Fruit fly (Drosophila melanogaster): ENCODE measurements around the gene ncd.

Gene ncd

dm6 chr3R:29841293-29841791, 34.4 kb upstream of the ncd start, which contains the start of gene Cad99C (continued):
- TF ChIP-seq sug (tag; optimal IDR thresholded peaks at IDR 0.05) (no peak), vvl (GFP tag; IDR thresholded peaks at IDR 0.05) (peak; percentile 66), CG17829 (tag; optimal IDR thresholded peaks at IDR 0.05) (peak; percentile 14), Fer1 (GFP tag; optimal IDR thresholded peaks at IDR 0.05) (no peak), lola (GFP tag; optimal IDR thresholded peaks at IDR 0.05) (no peak), CG31365 (tag; optimal IDR thresholded peaks at IDR 0.05) (no peak), z (GFP tag; IDR thresholded peaks at IDR 0.05) (peak; percentile 49; the same call in 1 of the 3 replicates), slbo (GFP tag; IDR thresholded peaks at IDR 0.05) (peak; percentile 16; the same call in 1 of the 2 replicates), NC2α (GFP tag; optimal IDR thresholded peaks at IDR 0.05) (peak; percentile 11), row (GFP tag; IDR thresholded peaks at IDR 0.05) (0 out of 3 replicates have a peak, but pooled peaks have one; percentile 8), pfk (GFP tag; optimal IDR thresholded peaks at IDR 0.05) (peak; percentile 92)

- TF ChIP-seq gro (GFP tag; optimal IDR thresholded peaks at IDR 0.05) (no peak), CG11696 (GFP tag; IDR thresholded peaks at IDR 0.05) (no peak), Oaz (GFP tag; IDR thresholded peaks at IDR 0.05) (no peak), wor (GFP tag; IDR thresholded peaks at IDR 0.05) (no peak), Camta (GFP tag; optimal IDR thresholded peaks at IDR 0.05) (no peak), CG7987 (GFP tag; optimal IDR thresholded peaks at IDR 0.05) (no peak), CG10654 (GFP tag; optimal IDR thresholded peaks at IDR 0.05) (no peak)
Measured at dm6 chr3R:29839707-29840311, 32.9 kb upstream of the ncd start.

dm6 chr3R:29838751-29839150, 31.8 kb upstream of the ncd start:
- no peak for TF ChIP-seq Taf1 (GFP tag; IDR thresholded peaks at IDR 0.05)
- no peak for TF ChIP-seq Kr (GFP tag; optimal IDR thresholded peaks at IDR 0.05)
- TF ChIP-seq CG10979 (tag; optimal IDR thresholded peaks at IDR 0.05) = peak; percentile 0

- peak; percentile 59 for TF ChIP-seq Drgx (GFP tag; IDR thresholded peaks at IDR 0.05)
- TF ChIP-seq vvl (GFP tag; IDR thresholded peaks at IDR 0.05) = peak; percentile 56; the same call in 1 of the 2 replicates
- no peak for TF ChIP-seq yki (optimal IDR thresholded peaks at IDR 0.05)
Measured at dm6 chr3R:29837771-29838170, 30.8 kb upstream of the ncd start.

- no peak for TF ChIP-seq emc (GFP tag; optimal IDR thresholded peaks at IDR 0.05)
- TF ChIP-seq zfh2 (GFP tag; optimal IDR thresholded peaks at IDR 0.05) = no peak
- TF ChIP-seq Usf (GFP tag; optimal IDR thresholded peaks at IDR 0.05) = no peak
- TF ChIP-seq odd (GFP tag; optimal IDR thresholded peaks at IDR 0.05) = no peak
- TF ChIP-seq chinmo (GFP tag; IDR thresholded peaks at IDR 0.05; ENCODE audit: partially characterized antibody) = no peak
- TF ChIP-seq ro (GFP tag; IDR thresholded peaks at IDR 0.05) = no peak
- TF ChIP-seq CG17829 (tag; optimal IDR thresholded peaks at IDR 0.05) = no peak
- TF ChIP-seq sim (GFP tag; IDR thresholded peaks at IDR 0.05) = no peak
- TF ChIP-seq MBD-R2 (GFP tag; IDR thresholded peaks at IDR 0.05) = no peak
- no peak for TF ChIP-seq Fer1 (GFP tag; optimal IDR thresholded peaks at IDR 0.05)
Measured at dm6 chr3R:29836188-29836587, 29.3 kb upstream of the ncd start, which contains the start of gene CG42592. CG42592 (minus strand) TSS chr3R:29836288.

dm6 chr3R:29835710-29836049, 28.8 kb upstream of the ncd start, which contains the start of gene Prtl99C:
Prtl99C (plus strand) TSS chr3R:29835950.
- TF ChIP-seq kah (GFP tag; optimal IDR thresholded peaks at IDR 0.05) (no peak), CG6683 (GFP tag; optimal IDR thresholded peaks at IDR 0.05) (no peak), ac (GFP tag; optimal IDR thresholded peaks at IDR 0.05) (no peak), CG17912 (GFP tag; optimal IDR thresholded peaks at IDR 0.05) (no peak), H2.0 (GFP tag; IDR thresholded peaks at IDR 0.05) (no peak), bbx (GFP tag; IDR thresholded peaks at IDR 0.05; ENCODE audit: partially characterized antibody) (no peak), amos (GFP tag; IDR thresholded peaks at IDR 0.05; ENCODE audit: partially characterized antibody) (no peak), sob (GFP tag; IDR thresholded peaks at IDR 0.05) (no peak), wor (GFP tag; IDR thresholded peaks at IDR 0.05) (no peak), nerfin-2 (GFP tag; IDR thresholded peaks at IDR 0.05; ENCODE audit: partially characterized antibody) (no peak), ab (GFP tag; optimal IDR thresholded peaks at IDR 0.05) (no peak), cad (GFP tag; optimal IDR thresholded peaks at IDR 0.05) (no peak), da (GFP tag; optimal IDR thresholded peaks at IDR 0.05) (no peak)

Measured in whole organism, embryonic.